Worm (Caenorhabditis elegans) whole organism, late embryonic: ENCODE data around the gene Y54G2A.49.

ENCODE experiments used
- ceh-9 ChIP-seq: sonication (generic microtip); optimal IDR thresholded peaks from 2 replicates; lab custom pipeline; 2016; ENCODE audit warnings: mild to moderate bottlenecking, missing genetic modification characterization, inconsistent platforms, missing compliant biosample characterization
- sox-4 ChIP-seq: sonication (generic microtip); optimal IDR thresholded peaks from 2 replicates; lab custom pipeline; 2017; ENCODE audit warnings: mild to moderate bottlenecking, missing genetic modification characterization, inconsistent platforms, missing compliant biosample characterization
- unc-42 ChIP-seq: sonication (generic microtip); optimal IDR thresholded peaks from 2 replicates; lab custom pipeline; 2016; ENCODE audit warnings: missing genotype, missing genetic modification characterization, missing compliant biosample characterization

ce11 chrIV:2893486-2893842 lies 40.4 kb upstream of the Y54G2A.49 start:
- no peak for TF ChIP-seq unc-42 (tag; lab: Kevin White, UChicago)
- TF ChIP-seq ceh-9 (tag; lab: Kevin White, UChicago) = no peak
- no peak for TF ChIP-seq sox-4
